Fruit fly (Drosophila melanogaster) whole organism, adult: ENCODE measurements around the gene CG31468.
A peak's percentile ranks its signal among the peaks of the same experiment; 100 is the strongest.

Source experiments
- CG11617 ChIP-seq: fragments of 200-800 bp; sonication (Bioruptor generic); optimal IDR thresholded peaks from 2 replicates; lab custom pipeline; 2017; ENCODE audit warnings: mild to moderate bottlenecking, missing biosample characterization, missing genetic modification reagents, missing genetic modification characterization
- CG12768 ChIP-seq: fragments of 200-800 bp; sonication (Bioruptor generic); optimal IDR thresholded peaks from 2 replicates; lab custom pipeline; 2017; ENCODE audit warnings: missing biosample characterization, missing genetic modification characterization, mild to moderate bottlenecking, moderate library complexity, missing genetic modification reagents
- CG14711 ChIP-seq: fragments of 200-800 bp; sonication (Bioruptor generic); optimal IDR thresholded peaks from 2 replicates; lab custom pipeline; 2018; ENCODE audit warnings: missing biosample characterization, mild to moderate bottlenecking, missing genetic modification characterization, moderate library complexity
- CG1620 ChIP-seq: fragments of 200-800 bp; sonication (Bioruptor generic); optimal IDR thresholded peaks from 2 replicates; lab custom pipeline; 2016; ENCODE audit warnings: missing biosample characterization, missing genetic modification characterization
- CG33017 ChIP-seq: fragments of 200-800 bp; sonication (Bioruptor generic); optimal IDR thresholded peaks from 2 replicates; lab custom pipeline; 2018; ENCODE audit warnings: missing biosample characterization, mild to moderate bottlenecking, missing genetic modification characterization, moderate library complexity
- CG5204 ChIP-seq: fragments of 200-800 bp; sonication (Bioruptor generic); optimal IDR thresholded peaks from 2 replicates; lab custom pipeline; 2016; ENCODE audit warnings: missing biosample characterization, missing genetic modification characterization
- CG7045 ChIP-seq: fragments of 200-800 bp; sonication (Bioruptor generic); optimal IDR thresholded peaks from 2 replicates; lab custom pipeline; 2017; ENCODE audit warnings: missing biosample characterization, mild to moderate bottlenecking, missing genetic modification characterization
- CG7101 ChIP-seq: fragments of 200-800 bp; sonication (Bioruptor generic); optimal IDR thresholded peaks from 2 replicates; lab custom pipeline; 2018; ENCODE audit warnings: missing biosample characterization, mild to moderate bottlenecking, missing genetic modification characterization, moderate library complexity
- Clk ChIP-seq: fragments of 200-800 bp; sonication (Bioruptor generic); optimal IDR thresholded peaks from 2 replicates; lab custom pipeline; 2017; ENCODE audit warnings: missing biosample characterization, missing genetic modification characterization
- Crg-1 ChIP-seq: fragments of 200-800 bp; sonication (Bioruptor generic); optimal IDR thresholded peaks from 2 replicates; lab custom pipeline; 2016; ENCODE audit warnings: missing biosample characterization, missing genetic modification characterization
- Hr96 ChIP-seq: fragments of 200-800 bp; sonication (Bioruptor generic); optimal IDR thresholded peaks from 2 replicates; lab custom pipeline; 2016; ENCODE audit warnings: missing biosample characterization, missing genetic modification characterization
- Mnt ChIP-seq: fragments of 200-800 bp; sonication (Bioruptor generic); optimal IDR thresholded peaks from 2 replicates; lab custom pipeline; 2016; ENCODE audit warnings: missing biosample characterization, mild to moderate bottlenecking, missing genetic modification characterization
- bab1 ChIP-seq: fragments of 200-800 bp; sonication (Bioruptor generic); optimal IDR thresholded peaks from 3 replicates; lab custom pipeline; 2019; ENCODE audit warnings: missing biosample characterization, mild to moderate bottlenecking, missing genetic modification characterization, moderate library complexity
- cic ChIP-seq: fragments of 200-800 bp; sonication (Bioruptor generic); optimal IDR thresholded peaks from 2 replicates; lab custom pipeline; 2017; ENCODE audit warnings: missing biosample characterization, mild to moderate bottlenecking, missing genetic modification characterization, moderate library complexity
- cnc ChIP-seq, 2 experiments: fragments of >200 bp; optimal IDR thresholded peaks; 2 replicates each; lab custom pipeline; 2017
- kay ChIP-seq: fragments of 200-800 bp; sonication (Bioruptor generic); peaks from one replicate; lab custom pipeline; 2016; ENCODE audit warnings: missing biosample characterization, missing genetic modification characterization, borderline replicate concordance
- ovo ChIP-seq: fragments of 200-800 bp; sonication (Bioruptor generic); optimal IDR thresholded peaks from 2 replicates; lab custom pipeline; 2016; ENCODE audit warnings: missing biosample characterization, missing genetic modification characterization
- pad ChIP-seq: fragments of 200-800 bp; sonication (Bioruptor generic); optimal IDR thresholded peaks from 3 replicates; lab custom pipeline; 2017; ENCODE audit warnings: missing biosample characterization, missing genetic modification characterization, mild to moderate bottlenecking, moderate library complexity, missing genetic modification reagents
- tj ChIP-seq: fragments of 200-800 bp; sonication (Bioruptor generic); optimal IDR thresholded peaks from 3 replicates; lab custom pipeline; 2017; ENCODE audit warnings: missing biosample characterization, mild to moderate bottlenecking, missing genetic modification characterization, moderate library complexity
- toe ChIP-seq: fragments of 200-800 bp; sonication (Bioruptor generic); optimal IDR thresholded peaks from 2 replicates; lab custom pipeline; 2016; ENCODE audit warnings: missing biosample characterization, missing genetic modification characterization

The CG31468 gene

dm6 chr3R:23721525-23721924 is 21.4 kb upstream of the CG31468 start, which contains the start of gene CG10232:
TSS of gene CG10232 (minus strand) at chr3R:23721625.
- no peak for TF ChIP-seq CG14711 (tag; lab: Kevin White, UChicago)
- no peak for TF ChIP-seq Crg-1 (GFP tag; lab: Kevin White, UChicago)
- TF ChIP-seq CG7045, result no peak
- TF ChIP-seq Hr96, result no peak
- no peak for TF ChIP-seq Mnt (GFP tag; lab: Kevin White, UChicago)
- TF ChIP-seq CG12768 (GFP tag; lab: Kevin White, UChicago), result no peak
- no peak for TF ChIP-seq cic (GFP tag; lab: Kevin White, UChicago)
- TF ChIP-seq CG11617 (GFP tag; lab: Kevin White, UChicago), result no peak
- TF ChIP-seq kay (GFP tag; lab: Kevin White, UChicago), result no peak
- TF ChIP-seq pad, result no peak
- TF ChIP-seq cnc (optimal IDR thresholded peaks at IDR 0.05; lab: Kevin White, UChicago), result no peak
- TF ChIP-seq bab1 (GFP tag; lab: Kevin White, UChicago), result no peak
- TF ChIP-seq CG7101 (tag; lab: Kevin White, UChicago), result no peak
- no peak for TF ChIP-seq ovo (GFP tag; lab: Kevin White, UChicago)
- TF ChIP-seq CG5204 (GFP tag; lab: Kevin White, UChicago), result no peak
- no peak for TF ChIP-seq Clk
- no peak for TF ChIP-seq CG1620 (GFP tag; lab: Kevin White, UChicago)

DNA sequence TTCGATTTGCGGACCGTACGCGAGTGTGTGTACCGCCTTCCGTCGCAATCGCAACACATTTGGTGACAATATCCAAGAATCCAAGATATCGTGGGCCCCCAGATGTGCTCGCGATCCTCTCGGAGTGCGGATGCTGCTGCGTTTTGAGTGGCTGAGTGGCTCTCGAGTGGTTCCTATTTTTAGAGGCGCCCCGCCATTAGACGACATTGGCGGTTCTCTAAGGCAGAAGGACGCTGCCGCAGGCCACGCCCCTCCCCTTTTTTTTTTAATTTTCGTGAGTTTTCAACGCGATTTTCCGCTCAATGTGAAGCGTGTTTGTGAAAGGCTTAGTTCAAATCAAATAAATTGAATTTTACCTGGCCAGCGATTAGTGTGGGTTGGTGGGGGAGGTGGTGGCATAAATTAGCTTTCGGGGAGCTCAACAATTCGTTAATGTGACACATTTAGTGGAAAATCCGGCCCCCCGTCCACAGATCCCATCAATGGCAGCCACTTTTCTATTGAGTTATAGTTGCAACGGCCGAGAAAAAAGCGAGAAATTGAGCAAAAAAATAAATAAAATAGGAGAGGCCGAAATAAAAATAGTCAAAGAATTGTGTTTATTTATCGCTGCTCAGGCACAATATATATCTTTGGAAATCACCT is 18.3 kb upstream of the CG31468 start, which contains the start of gene nau:
TSS of gene nau (minus strand) at position 61 of the 645 bp plus-strand sequence.
- no peak for TF ChIP-seq pad
- no peak for TF ChIP-seq CG14711 (tag; lab: Kevin White, UChicago)
- TF ChIP-seq toe (GFP tag; lab: Kevin White, UChicago), result no peak
- TF ChIP-seq CG1620 (GFP tag; lab: Kevin White, UChicago), result no peak
- no peak for TF ChIP-seq ovo (GFP tag; lab: Kevin White, UChicago)

- TF ChIP-seq CG12768 (GFP tag; lab: Kevin White, UChicago) (no peak), kay (GFP tag; lab: Kevin White, UChicago) (peak; percentile 47)
Measured at dm6 chr3R:23714852-23715251, 14.7 kb upstream of the CG31468 start.

- TF ChIP-seq bab1 (GFP tag; lab: Kevin White, UChicago) (peak; percentile 4), Mnt (GFP tag; lab: Kevin White, UChicago) (no peak), CG14711 (tag; lab: Kevin White, UChicago) (peak; percentile 22), tj (peak; percentile 11)
Measured at dm6 chr3R:23713901-23714300, 13.7 kb upstream of the CG31468 start.

dm6 chr3R:23711195-23711594 is 11.0 kb upstream of the CG31468 start, which contains the start of gene CG10300:
TSS of gene CG10300 (plus strand) at chr3R:23711527.
- TF ChIP-seq CG11617 (GFP tag; lab: Kevin White, UChicago) (no peak), cic (GFP tag; lab: Kevin White, UChicago) (peak; percentile 53), CG12768 (GFP tag; lab: Kevin White, UChicago) (peak; percentile 7)

DNA sequence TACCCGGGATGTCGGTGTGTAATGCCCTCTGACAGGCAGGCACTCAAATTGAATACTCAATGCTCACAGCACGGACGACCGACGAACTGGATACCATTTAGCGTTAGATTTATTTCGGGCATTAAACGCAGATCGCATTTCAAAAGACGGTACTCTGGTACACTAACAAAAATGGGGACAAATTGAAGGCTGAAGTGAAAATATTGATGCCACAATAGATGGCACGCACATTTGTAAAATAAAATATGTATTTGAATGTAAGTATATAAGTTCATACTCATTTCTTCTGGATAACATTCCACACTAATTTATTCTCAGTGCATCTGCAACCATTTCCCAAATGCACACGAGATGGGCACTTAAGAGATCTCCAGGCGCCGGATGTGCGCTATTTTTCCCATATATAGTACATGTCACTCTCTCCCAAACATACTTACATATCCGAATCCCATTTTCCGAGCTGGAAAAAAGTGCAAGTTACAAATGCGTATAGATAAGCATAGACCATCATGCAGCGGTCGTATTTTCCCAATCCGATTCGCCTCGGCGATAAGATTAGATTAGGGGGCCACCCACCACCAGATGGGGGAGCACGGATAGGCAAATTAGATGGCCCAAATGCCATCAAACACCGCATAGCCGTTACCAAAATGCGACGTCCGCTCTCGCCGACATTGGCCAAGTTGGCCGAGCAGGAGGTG is 9.5 kb upstream of the CG31468 start, which contains the start of gene CG10301:
TSS of gene CG10301 (plus strand) at position 651 of the 701 bp plus-strand sequence.
- TF ChIP-seq toe (GFP tag; lab: Kevin White, UChicago) (no peak), CG1620 (GFP tag; lab: Kevin White, UChicago) (no peak), CG33017 (tag; lab: Kevin White, UChicago) (no peak), cnc (optimal IDR thresholded peaks at IDR 0.05; lab: Kevin White, UChicago) (no peak), CG14711 (tag; lab: Kevin White, UChicago) (no peak), CG7101 (tag; lab: Kevin White, UChicago) (no peak), kay (GFP tag; lab: Kevin White, UChicago) (no peak), tj (no peak), CG12768 (GFP tag; lab: Kevin White, UChicago) (no peak), Mnt (GFP tag; lab: Kevin White, UChicago) (no peak), Crg-1 (GFP tag; lab: Kevin White, UChicago) (no peak), CG11617 (GFP tag; lab: Kevin White, UChicago) (no peak), cic (GFP tag; lab: Kevin White, UChicago) (no peak), CG5204 (GFP tag; lab: Kevin White, UChicago) (no peak), pad (no peak), Hr96 (no peak), Clk (no peak), CG7045 (no peak), bab1 (GFP tag; lab: Kevin White, UChicago) (no peak)
